Fruit fly (Drosophila melanogaster): Measurements from ENCODE around the gene CG6576.

DNA sequence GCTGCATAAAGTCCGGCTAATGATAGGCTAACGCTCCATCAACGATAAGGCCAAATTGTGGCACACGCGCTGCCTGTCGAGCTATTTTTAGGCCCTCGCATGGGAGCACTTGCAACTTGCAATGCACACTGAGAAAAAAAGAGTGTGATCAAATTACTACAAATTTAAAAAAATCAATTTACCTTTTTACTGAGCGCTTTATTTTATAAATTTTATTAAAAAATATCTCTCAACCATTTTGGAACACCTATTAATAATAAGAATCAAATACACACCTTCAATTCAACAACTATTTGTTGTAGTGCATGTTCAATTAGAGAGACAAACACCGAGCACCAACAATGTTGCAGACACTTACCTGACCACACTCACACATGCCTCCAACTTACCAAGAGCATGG lies 9.7 kb downstream of the CG6576 start:
- no peak for TF ChIP-seq h (optimal IDR thresholded peaks at IDR 0.05)
- TF ChIP-seq psq (optimal IDR thresholded peaks at IDR 0.05): no peak
- no peak for TF ChIP-seq Myc (optimal IDR thresholded peaks at IDR 0.05)

Data from Kc167 (cell line).